Fruit fly (Drosophila melanogaster): Measurements from ENCODE around the gene pon.

pon gene

DNA sequence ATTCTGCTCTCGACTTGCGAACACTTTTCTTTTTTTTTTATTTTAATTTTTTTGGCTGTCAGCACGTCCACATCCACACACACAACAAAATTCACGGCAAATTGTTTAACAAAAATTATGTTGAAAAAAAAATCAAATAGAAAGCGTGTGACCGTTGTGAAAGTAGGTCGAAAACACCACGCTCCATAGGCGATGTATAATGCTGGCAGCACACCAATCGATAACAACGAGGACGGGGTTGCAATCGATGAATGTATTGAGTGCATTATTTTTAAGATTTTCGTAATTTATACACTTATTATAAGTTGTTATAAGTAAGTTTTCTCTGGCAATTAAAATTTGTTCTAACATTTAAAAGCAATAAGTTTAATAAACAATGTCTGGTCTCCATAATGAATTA, 50.6 kb downstream of the pon start, which contains the start of gene Pp2C1 (continued):
- TF ChIP-seq Gug (GFP tag; IDR thresholded peaks at IDR 0.05) = no peak
- peak; percentile 35 for TF ChIP-seq trem (tag; optimal IDR thresholded peaks at IDR 0.05)
- TF ChIP-seq CG12659 (GFP tag; optimal IDR thresholded peaks at IDR 0.05) = peak; percentile 14
- TF ChIP-seq Blimp-1 (GFP tag; optimal IDR thresholded peaks at IDR 0.05) = no peak
- no peak for TF ChIP-seq disco-r (GFP tag; optimal IDR thresholded peaks at IDR 0.05)
- no peak for TF ChIP-seq sens (GFP tag)
- TF ChIP-seq CG16813 (GFP tag; IDR thresholded peaks at IDR 0.05; ENCODE audit: partially characterized antibody) = peak; percentile 80
- TF ChIP-seq CG31441 (GFP tag; IDR thresholded peaks at IDR 0.05) = no peak
- TF ChIP-seq CG7357 (GFP tag; IDR thresholded peaks at IDR 0.05) = no peak
- TF ChIP-seq Abd-B (GFP tag; optimal IDR thresholded peaks at IDR 0.05) = no peak
- no peak for TF ChIP-seq Xrp1 (GFP tag; IDR thresholded peaks at IDR 0.05)
- TF ChIP-seq CG34422 (GFP tag; IDR thresholded peaks at IDR 0.05) = no peak
- TF ChIP-seq CG18262 (tag; optimal IDR thresholded peaks at IDR 0.05) = no peak
- no peak for TF ChIP-seq CG10959 (GFP tag; IDR thresholded peaks at IDR 0.05)
- TF ChIP-seq CG12236 (GFP tag; optimal IDR thresholded peaks at IDR 0.05) = no peak
- TF ChIP-seq CG4328 (GFP tag; optimal IDR thresholded peaks at IDR 0.05) = no peak
- no peak for TF ChIP-seq gem (tag; optimal IDR thresholded peaks at IDR 0.05)
- no peak for TF ChIP-seq Poxn (GFP tag; IDR thresholded peaks at IDR 0.05)
- TF ChIP-seq cas (GFP tag; IDR thresholded peaks at IDR 0.05) = no peak
- TF ChIP-seq gsb-n (tag; optimal IDR thresholded peaks at IDR 0.05) = no peak
- peak; percentile 95 for TF ChIP-seq CG2116 (GFP tag; optimal IDR thresholded peaks at IDR 0.05)
- TF ChIP-seq CG33213 (GFP tag; optimal IDR thresholded peaks at IDR 0.05) = no peak
- no peak for TF ChIP-seq Jarid2 (GFP tag; optimal IDR thresholded peaks at IDR 0.05)
- TF ChIP-seq sens-2 (GFP tag; IDR thresholded peaks at IDR 0.05) = no peak
- TF ChIP-seq Doc3 (GFP tag; IDR thresholded peaks at IDR 0.05; ENCODE audit: partially characterized antibody) = peak; percentile 60; the same call in 2 of the 3 replicates
- TF ChIP-seq Dip3 (GFP tag; optimal IDR thresholded peaks at IDR 0.05) = no peak
- no peak for TF ChIP-seq CG5180 (GFP tag; optimal IDR thresholded peaks at IDR 0.05)
- TF ChIP-seq CG3847 (GFP tag; IDR thresholded peaks at IDR 0.05) = no peak
- no peak for TF ChIP-seq cwo (GFP tag; optimal IDR thresholded peaks at IDR 0.05)
- TF ChIP-seq CG8359 (GFP tag; optimal IDR thresholded peaks at IDR 0.05; ENCODE audit: borderline replicate concordance) = no peak
- TF ChIP-seq CG14965 (GFP tag; optimal IDR thresholded peaks at IDR 0.05; ENCODE audit: borderline replicate concordance) = no peak
- TF ChIP-seq CG10274 (GFP tag; optimal IDR thresholded peaks at IDR 0.05) = no peak
- no peak for TF ChIP-seq CG34376 (GFP tag; optimal IDR thresholded peaks at IDR 0.05)
- TF ChIP-seq CG6791 (GFP tag; IDR thresholded peaks at IDR 0.05; ENCODE audit: partially characterized antibody) = peak; percentile 85
- no peak for TF ChIP-seq Bdp1 (GFP tag; optimal IDR thresholded peaks at IDR 0.05)
- no peak for TF ChIP-seq tgo (GFP tag; IDR thresholded peaks at IDR 0.05)

DNA sequence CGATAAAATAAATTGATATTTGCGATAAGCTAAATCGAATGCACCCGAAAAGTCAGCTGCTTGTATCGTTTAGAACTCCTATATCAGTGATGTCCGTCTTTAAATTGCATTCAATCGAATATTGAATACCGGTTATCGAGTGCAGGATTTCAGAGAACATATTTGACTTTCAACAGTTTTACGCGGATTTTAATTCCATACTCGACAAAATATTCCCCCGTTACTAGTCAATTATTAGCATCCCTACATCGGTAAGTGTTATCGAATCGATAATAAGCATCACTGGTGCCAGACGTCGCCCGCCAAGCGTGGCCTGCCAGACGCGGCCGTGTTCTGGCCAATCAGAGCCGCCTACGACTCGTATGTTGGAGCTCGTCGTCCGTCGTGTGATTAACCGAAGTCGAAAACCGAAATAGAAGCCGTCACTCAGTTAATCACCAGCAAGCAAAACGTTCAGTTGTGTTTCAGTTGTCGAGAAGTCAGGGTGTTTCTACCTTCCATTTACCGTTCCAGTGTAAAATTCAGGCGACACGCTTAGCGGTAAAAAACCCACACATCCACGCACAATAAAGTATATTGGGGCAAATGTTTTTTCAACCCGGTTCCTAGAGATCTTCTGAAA, 51.8 kb downstream of the pon start, which contains the start of gene ctp:
Gene ctp (plus strand): TSS at position 23 of the 622 bp plus-strand sequence.
- TF ChIP-seq gt (GFP tag; IDR thresholded peaks at IDR 0.05) (no peak), Rfx (GFP tag; IDR thresholded peaks at IDR 0.05) (peak; percentile 65), odd (GFP tag; optimal IDR thresholded peaks at IDR 0.05) (no peak), CG3838 (GFP tag; optimal IDR thresholded peaks at IDR 0.05) (no peak), ranshi (GFP tag; IDR thresholded peaks at IDR 0.05) (0 out of 2 replicates have a peak, but pooled peaks have one; percentile 4), CG10267 (tag; optimal IDR thresholded peaks at IDR 0.05) (peak; percentile 8), CG30020 (tag; optimal IDR thresholded peaks at IDR 0.05) (peak; percentile 3), Bgb (GFP tag; IDR thresholded peaks at IDR 0.05; ENCODE audit: partially characterized antibody) (peak; percentile 67), ro (GFP tag; IDR thresholded peaks at IDR 0.05) (no peak), CG11398 (GFP tag; optimal IDR thresholded peaks at IDR 0.05) (no peak), HLH3B (GFP tag; IDR thresholded peaks at IDR 0.05) (peak; percentile 17; the same call in 1 of the 2 replicates), kay (GFP tag; optimal IDR thresholded peaks at IDR 0.05) (no peak), shn (GFP tag; optimal IDR thresholded peaks at IDR 0.05) (peak; percentile 52), zfh1 (GFP tag; IDR thresholded peaks at IDR 0.05) (peak; percentile 38; the same call in 1 of the 3 replicates), croc (GFP tag; conservative IDR thresholded peaks at IDR 0.05) (no peak), sd (tag; optimal IDR thresholded peaks at IDR 0.05) (peak; percentile 8), CG17385 (GFP tag; optimal IDR thresholded peaks at IDR 0.05) (peak; percentile 41)

Measured in whole organism, embryonic.